Worm (Caenorhabditis elegans) whole organism, L1 larva: ENCODE results near the gene C48B4.11.

Source experiments
- C16A3.4 ChIP-seq: fragments of 150-350 bp; optimal IDR thresholded peaks from 2 replicates; lab custom pipeline; 2014; ENCODE audit warnings: missing biosample characterization, missing genetic modification characterization
- C34B4.2 ChIP-seq: sonication (generic microtip); optimal IDR thresholded peaks from 2 replicates; lab custom pipeline; 2017; ENCODE audit warnings: mild to moderate bottlenecking, missing genetic modification characterization, missing compliant biosample characterization
- F16B12.6 ChIP-seq: fragments of 150-350 bp; optimal IDR thresholded peaks from 2 replicates; lab custom pipeline; 2014; ENCODE audit warnings: missing biosample characterization, missing genetic modification characterization
- aha-1 ChIP-seq: fragments of 150-350 bp; optimal IDR thresholded peaks from 2 replicates; lab custom pipeline; 2014; ENCODE audit warnings: missing biosample characterization, missing genetic modification characterization
- alr-1 ChIP-seq: fragments of 200-800 bp; sonication (Bioruptor generic); optimal IDR thresholded peaks from 2 replicates; lab custom pipeline; 2018; ENCODE audit warnings: borderline replicate concordance, mild to moderate bottlenecking, missing genetic modification characterization, missing compliant biosample characterization
- aly-2 ChIP-seq: fragments of 150-350 bp; optimal IDR thresholded peaks from 2 replicates; lab custom pipeline; 2014; ENCODE audit warnings: missing biosample characterization, missing genetic modification characterization
- blmp-1 ChIP-seq: fragments of 150-350 bp; optimal IDR thresholded peaks from 2 replicates; lab custom pipeline; 2014; ENCODE audit warnings: missing biosample characterization, missing genetic modification characterization
- ceh-82 ChIP-seq, 3 experiments: fragments of 150-350 bp in 1 of 3; sonication (generic microtip) in 2 of 3; optimal IDR thresholded peaks; 2 replicates each; lab custom pipeline; 2014 to 2017; ENCODE audit warnings: missing biosample characterization in 3 of 3, missing genetic modification characterization in 3 of 3
- dsc-1 ChIP-seq: sonication (generic microtip); optimal IDR thresholded peaks from 2 replicates; lab custom pipeline; 2016; ENCODE audit warnings: mild to moderate bottlenecking, missing genetic modification characterization, missing compliant biosample characterization
- efl-1 ChIP-seq, 4 experiments: fragments of 150-350 bp; optimal IDR thresholded peaks in 3 of 4; peaks in 1 of 4; 1 replicate in 1 of 4; 2 replicates in 3 of 4; lab custom pipeline; 2014; ENCODE audit warnings: missing biosample characterization in 2 of 4, missing genetic modification characterization in 2 of 4, missing genetic modification reagents in 2 of 4
- egl-13 ChIP-seq: sonication (generic microtip); optimal IDR thresholded peaks from 2 replicates; lab custom pipeline; 2016; ENCODE audit warnings: missing genotype, missing genetic modification reagents, missing genetic modification characterization, missing compliant biosample characterization
- elt-2 ChIP-seq: sonication (generic microtip); optimal IDR thresholded peaks from 2 replicates; lab custom pipeline; 2016; ENCODE audit warnings: missing genetic modification characterization, mild to moderate bottlenecking, inconsistent platforms, missing compliant biosample characterization, missing genetic modification reagents
- elt-3 ChIP-seq, 6 experiments: fragments of 150-350 bp in 1 of 6; sonication (generic microtip); optimal IDR thresholded peaks; 2 replicates each; lab custom pipeline; 2017 to 2018; ENCODE audit warnings: missing biosample characterization in 6 of 6, missing genetic modification characterization in 6 of 6, inconsistent platforms in 1 of 6
- fos-1 ChIP-seq: fragments of 150-350 bp; optimal IDR thresholded peaks from 2 replicates; lab custom pipeline; 2014; ENCODE audit warnings: missing biosample characterization, missing genetic modification characterization
- grh-1 ChIP-seq: fragments of 200-800 bp; sonication (Bioruptor generic); IDR thresholded peaks from 2 replicates; pipeline ENCODE4 v1.3.6; 2022; ENCODE audit warnings: missing genetic modification reagents, missing genetic modification characterization, missing compliant biosample characterization
- hlh-17 ChIP-seq: fragments of 200-800 bp; sonication (Bioruptor generic); optimal IDR thresholded peaks from 2 replicates; lab custom pipeline; 2018; ENCODE audit warnings: missing genetic modification characterization, mild to moderate bottlenecking, missing compliant biosample characterization, moderate library complexity, borderline replicate concordance
- hlh-4 ChIP-seq: sonication (generic microtip); optimal IDR thresholded peaks from 2 replicates; lab custom pipeline; 2016; ENCODE audit warnings: mild to moderate bottlenecking, missing genetic modification characterization, missing compliant biosample characterization
- irx-1 ChIP-seq: sonication (generic microtip); optimal IDR thresholded peaks from 2 replicates; lab custom pipeline; 2016; ENCODE audit warnings: missing genetic modification characterization, missing compliant biosample characterization
- lin-35 ChIP-seq, 2 experiments: fragments of 150-350 bp; optimal IDR thresholded peaks; 2 replicates each; lab custom pipeline; 2014; ENCODE audit warnings: missing biosample characterization in 2 of 2, missing genetic modification characterization in 2 of 2, missing genetic modification reagents in 2 of 2
- mep-1 ChIP-seq: fragments of 150-350 bp; optimal IDR thresholded peaks from 2 replicates; lab custom pipeline; 2014; ENCODE audit warnings: missing biosample characterization, missing genetic modification characterization
- nhr-20 ChIP-seq: sonication (generic microtip); optimal IDR thresholded peaks from 2 replicates; lab custom pipeline; 2016; ENCODE audit warnings: mild to moderate bottlenecking, missing genetic modification characterization, missing compliant biosample characterization
- nhr-237 ChIP-seq: fragments of 150-350 bp; optimal IDR thresholded peaks from 2 replicates; lab custom pipeline; 2014; ENCODE audit warnings: missing biosample characterization, missing genetic modification characterization
- nhr-47 ChIP-seq: sonication (generic microtip); optimal IDR thresholded peaks from 2 replicates; lab custom pipeline; 2016; ENCODE audit warnings: mild to moderate bottlenecking, missing genetic modification characterization, moderate library complexity, missing compliant biosample characterization
- pax-3 ChIP-seq: fragments of 200-800 bp; sonication (Bioruptor generic); optimal IDR thresholded peaks from 2 replicates; lab custom pipeline; 2018; ENCODE audit warnings: mild to moderate bottlenecking, missing genetic modification characterization, moderate library complexity, missing compliant biosample characterization
- pqm-1 ChIP-seq: sonication (generic microtip); optimal IDR thresholded peaks from 3 replicates; lab custom pipeline; 2017; ENCODE audit warnings: missing biosample characterization, missing genetic modification characterization
- sup-37 ChIP-seq: fragments of 200-800 bp; sonication (Bioruptor generic); optimal IDR thresholded peaks from 2 replicates; lab custom pipeline; 2018; ENCODE audit warnings: mild to moderate bottlenecking, missing genetic modification characterization, missing compliant biosample characterization
- swsn-7 ChIP-seq: sonication (generic microtip); optimal IDR thresholded peaks from 2 replicates; lab custom pipeline; 2016; ENCODE audit warnings: missing genetic modification characterization, missing compliant biosample characterization
- tbx-2 ChIP-seq: sonication (generic microtip); optimal IDR thresholded peaks from 2 replicates; lab custom pipeline; 2016; ENCODE audit warnings: missing genetic modification characterization, missing compliant biosample characterization
- unc-130 ChIP-seq: fragments of 150-350 bp; optimal IDR thresholded peaks from 2 replicates; lab custom pipeline; 2017; ENCODE audit warnings: missing biosample characterization, missing genetic modification characterization, inconsistent platforms
- unc-30 ChIP-seq: sonication (generic microtip); optimal IDR thresholded peaks from 2 replicates; lab custom pipeline; 2017; ENCODE audit warnings: missing biosample characterization, missing genetic modification characterization
- unc-86 ChIP-seq: sonication (generic microtip); optimal IDR thresholded peaks from 2 replicates; lab custom pipeline; 2016; ENCODE audit warnings: missing genetic modification characterization, missing compliant biosample characterization
- ztf-11 ChIP-seq, 2 experiments: sonication (generic microtip); optimal IDR thresholded peaks; 2 replicates each; lab custom pipeline; 2016 to 2017; ENCODE audit warnings: missing genetic modification characterization in 2 of 2, missing biosample characterization in 1 of 2, missing compliant biosample characterization in 1 of 2

C48B4.11 gene

DNA sequence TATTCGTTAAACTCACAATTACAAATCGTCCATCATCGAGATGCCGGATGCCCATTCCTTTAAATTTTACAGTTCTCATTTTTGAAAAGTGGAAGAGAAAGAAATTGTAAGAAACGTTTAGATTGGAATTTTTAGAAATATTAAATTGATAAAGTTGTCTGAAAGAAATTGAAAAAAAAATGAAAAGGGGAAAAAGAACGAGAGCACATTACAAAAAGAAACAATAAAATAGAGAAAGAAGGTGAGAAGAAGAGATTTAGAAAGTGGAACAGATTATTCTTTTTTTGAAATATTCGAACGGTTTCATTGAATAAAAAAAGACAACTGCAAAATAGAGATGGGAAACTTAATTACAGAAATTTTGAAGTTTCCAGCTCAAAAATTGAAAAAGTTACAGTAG lies 4.8 kb downstream of the C48B4.11 start, which contains the start of gene C48B4.8:
C48B4.8 (minus strand) TSS at position 101 of the 400 bp plus-strand sequence.
- TF ChIP-seq elt-3 (tag; optimal IDR thresholded peaks at IDR 0.05; lab: Kevin White, UChicago) (no peak), grh-1 (GFP tag; lab: Robert Waterston, UW) (no peak), pqm-1 (tag; lab: Kevin White, UChicago) (no peak), unc-86 (no peak), nhr-20 (no peak), hlh-17 (GFP tag; lab: Kevin White, UChicago) (no peak), unc-130 (no peak), mep-1 (tag; lab: Kevin White, UChicago) (no peak), lin-35 (GFP tag; optimal IDR thresholded peaks at IDR 0.05; lab: Kevin White, UChicago) (no peak), sup-37 (no peak), elt-2 (tag; lab: Kevin White, UChicago) (no peak), aha-1 (tag; lab: Kevin White, UChicago) (no peak), C34B4.2 (tag; lab: Kevin White, UChicago) (no peak), fos-1 (tag; lab: Kevin White, UChicago) (no peak), egl-13 (tag; lab: Kevin White, UChicago) (no peak), efl-1 (optimal IDR thresholded peaks at IDR 0.05; lab: Kevin White, UChicago) (no peak), efl-1 (GFP tag; optimal IDR thresholded peaks at IDR 0.05 in 1 of 2; lab: Kevin White, UChicago) (no peak), tbx-2 (tag; lab: Kevin White, UChicago) (no peak), pax-3 (tag; lab: Kevin White, UChicago) (no peak), ceh-82 (tag; optimal IDR thresholded peaks at IDR 0.05; lab: Kevin White, UChicago) (no peak)

DNA sequence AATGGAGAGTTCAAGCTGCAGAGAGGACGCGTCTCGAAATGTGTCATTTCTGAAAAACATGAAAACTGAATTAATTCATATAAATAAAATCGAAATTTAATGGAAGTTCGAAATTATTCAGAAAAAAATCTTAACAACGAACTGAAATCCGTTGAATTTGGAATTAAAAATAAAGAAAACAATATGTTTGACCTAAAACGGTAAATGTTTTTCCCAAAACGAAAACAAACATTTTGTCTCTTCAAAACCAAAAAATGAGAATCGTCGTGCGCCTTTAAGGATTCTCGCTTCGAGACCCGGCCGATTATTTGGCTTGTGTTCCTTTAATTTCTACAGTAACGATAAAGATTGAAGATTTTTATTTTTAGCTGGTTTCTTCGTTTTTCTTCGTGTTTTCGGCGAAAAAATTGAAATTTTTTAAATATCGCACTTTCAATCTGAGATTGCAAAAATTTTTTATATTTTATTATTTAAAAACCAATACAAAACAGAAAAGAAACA lies 6.5 kb downstream of the C48B4.11 start, which contains the start of gene C48B4.7:
C48B4.7 (minus strand) TSS at position 51 of the 501 bp plus-strand sequence.
- TF ChIP-seq ceh-82 (tag; optimal IDR thresholded peaks at IDR 0.05; lab: Kevin White, UChicago) (no peak), C16A3.4 (no peak), lin-35 (GFP tag; optimal IDR thresholded peaks at IDR 0.05; lab: Kevin White, UChicago) (no peak)

DNA sequence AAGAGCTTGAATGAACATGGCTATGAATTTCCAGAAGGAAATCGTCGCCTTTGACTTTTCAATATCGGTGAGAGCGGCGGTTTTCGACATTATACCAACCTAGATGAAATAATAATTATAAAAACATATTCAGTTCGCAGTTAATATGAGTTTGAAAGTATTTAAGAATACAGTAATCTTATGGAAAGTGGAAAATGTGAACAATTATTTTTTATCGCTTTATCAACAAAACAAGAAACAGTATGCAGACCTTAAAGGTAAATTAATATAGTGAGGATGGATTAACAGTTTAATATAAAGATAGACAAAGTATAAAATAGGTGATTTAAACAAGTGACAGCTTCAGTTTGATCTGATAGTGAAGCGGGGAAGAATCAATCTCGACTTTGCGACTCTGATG lies 7.5 kb downstream of the C48B4.11 start, which contains the start of gene C48B4.6:
C48B4.6 (minus strand) TSS at position 101 of the 400 bp plus-strand sequence.
- no peak for TF ChIP-seq pqm-1 (tag; lab: Kevin White, UChicago)
- no peak for TF ChIP-seq sup-37
- TF ChIP-seq egl-13 (tag; lab: Kevin White, UChicago): no peak
- no peak for TF ChIP-seq aha-1 (tag; lab: Kevin White, UChicago)
- no peak for TF ChIP-seq aly-2
- no peak for TF ChIP-seq ztf-11 (tag; optimal IDR thresholded peaks at IDR 0.05; lab: Kevin White, UChicago)
- TF ChIP-seq irx-1 (tag; lab: Kevin White, UChicago): no peak
- TF ChIP-seq dsc-1: no peak
- TF ChIP-seq unc-30 (tag; lab: Kevin White, UChicago): no peak
- no peak for TF ChIP-seq hlh-4
- TF ChIP-seq F16B12.6 (tag; lab: Kevin White, UChicago): no peak
- no peak for TF ChIP-seq hlh-17 (GFP tag; lab: Kevin White, UChicago)
- no peak for TF ChIP-seq nhr-237
- TF ChIP-seq nhr-47 (tag; lab: Kevin White, UChicago): no peak
- TF ChIP-seq unc-86: no peak
- no peak for TF ChIP-seq swsn-7
- TF ChIP-seq alr-1: no peak
- no peak for TF ChIP-seq elt-2 (tag; lab: Kevin White, UChicago)

DNA sequence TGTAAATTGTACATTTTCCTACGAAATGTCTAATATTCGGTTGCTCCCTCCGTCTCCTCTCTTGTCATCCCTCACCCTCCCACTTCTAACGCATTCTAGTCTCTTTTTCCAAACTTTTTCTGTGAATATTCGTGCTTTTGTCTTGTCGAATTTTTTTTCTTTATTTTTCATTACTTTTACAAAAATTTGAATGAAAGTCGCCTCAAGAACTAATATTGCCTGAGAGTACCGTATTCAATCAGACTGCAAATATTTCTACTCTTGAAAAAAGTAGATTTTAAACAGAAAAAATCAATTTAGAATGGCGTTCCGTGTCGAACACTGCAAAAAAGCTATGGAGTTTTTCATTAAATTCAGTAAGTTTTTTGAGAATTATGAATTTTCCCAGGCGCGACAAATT lies 9.6 kb downstream of the C48B4.11 start, which contains the start of gene ZK1098.11:
ZK1098.11 (plus strand) TSS at position 301 of the 400 bp plus-strand sequence.
- TF ChIP-seq C16A3.4: no peak
- no peak for TF ChIP-seq blmp-1
- TF ChIP-seq hlh-17 (GFP tag; lab: Kevin White, UChicago): no peak
- TF ChIP-seq, all 84 proteins: peak for 0
